Worm (Caenorhabditis elegans) whole organism, L4 larva: ENCODE results near the gene F54H12.4.
A peak's percentile ranks its signal among the peaks of the same experiment; 100 is the strongest.
"Not testable (repeated sequence)": the region's sequence is repeated elsewhere in the genome, so short reads cannot be mapped to it uniquely, and the experiment has no call there.

ENCODE experiments used
- F37D6.2 ChIP-seq: sonication (generic microtip); optimal IDR thresholded peaks from 2 replicates; lab custom pipeline; 2016; ENCODE audit warnings: mild to moderate bottlenecking, missing genetic modification characterization, missing compliant biosample characterization
- F44E2.7 ChIP-seq: fragments of 200-800 bp; sonication (Bioruptor generic); IDR thresholded peaks from 2 replicates; pipeline ENCODE4 v2.1.2; 2022; ENCODE audit warnings: missing genetic modification characterization, missing compliant biosample characterization
- T26A8.4 ChIP-seq: fragments of 200-800 bp; sonication (Bioruptor generic); IDR thresholded peaks from 2 replicates; pipeline ENCODE4 v1.3.6; 2022; ENCODE audit warnings: missing genetic modification characterization, missing compliant biosample characterization
- Y105C5A.15 ChIP-seq: fragments of 200-800 bp; sonication (Bioruptor generic); IDR thresholded peaks from 2 replicates; pipeline ENCODE4 v1.3.6; 2022; ENCODE audit warnings: missing genetic modification characterization, missing compliant biosample characterization
- Y48G9A.11 ChIP-seq: fragments of 200-800 bp; sonication (Bioruptor generic); IDR thresholded peaks from 2 replicates; pipeline ENCODE4 v1.3.6; 2022; ENCODE audit warnings: missing genetic modification reagents, missing genetic modification characterization, missing compliant biosample characterization
- ama-1 ChIP-seq: fragments of 150-350 bp; optimal IDR thresholded peaks from 2 replicates; lab custom pipeline; 2014; ENCODE audit warnings: inconsistent platforms, mixed read lengths
- arid-1 ChIP-seq: fragments of 200-800 bp; sonication (Bioruptor generic); conservative IDR thresholded peaks from 2 replicates; pipeline ENCODE4 v1.3.6; 2022; ENCODE audit warnings: missing genetic modification reagents, missing genetic modification characterization, missing compliant biosample characterization
- ceh-20 ChIP-seq: fragments of 200-800 bp; sonication (Bioruptor generic); IDR thresholded peaks from 2 replicates; pipeline ENCODE4 v1.3.6; 2022; ENCODE audit warnings: missing genetic modification reagents, missing genetic modification characterization, missing compliant biosample characterization
- ceh-44 ChIP-seq: fragments of 200-800 bp; sonication (Bioruptor generic); IDR thresholded peaks from 2 replicates; pipeline ENCODE4 v1.3.6; 2022; ENCODE audit warnings: missing genetic modification reagents, missing genetic modification characterization, missing compliant biosample characterization
- ctbp-1 ChIP-seq: fragments of 200-800 bp; sonication (Bioruptor generic); IDR thresholded peaks from 2 replicates; pipeline ENCODE4 v1.3.6; 2022; ENCODE audit warnings: missing genetic modification reagents, missing genetic modification characterization, missing compliant biosample characterization
- daf-12 ChIP-seq: fragments of 150-350 bp; optimal IDR thresholded peaks from 2 replicates; lab custom pipeline; 2014; ENCODE audit warnings: missing biosample characterization, missing genetic modification reagents, missing genetic modification characterization
- daf-16 ChIP-seq, 3 experiments: sonication (generic microtip); optimal IDR thresholded peaks; 2 replicates each; lab custom pipeline; 2016 to 2017; ENCODE audit warnings: missing genetic modification characterization in 3 of 3, missing genetic modification reagents in 3 of 3, mild to moderate bottlenecking in 2 of 3, missing compliant biosample characterization in 2 of 3, missing biosample characterization in 1 of 3, moderate library complexity in 1 of 3
- daf-19 ChIP-seq: fragments of 200-800 bp; sonication (Bioruptor generic); conservative IDR thresholded peaks from 2 replicates; pipeline ENCODE4 v1.3.6; 2022; ENCODE audit warnings: missing genetic modification characterization, missing compliant biosample characterization
- dmd-8 ChIP-seq: fragments of 200-800 bp; sonication (Bioruptor generic); IDR thresholded peaks from 2 replicates; pipeline ENCODE4 v1.3.6; 2022; ENCODE audit warnings: missing genetic modification characterization, missing compliant biosample characterization
- dpl-1 ChIP-seq: fragments of 150-350 bp; optimal IDR thresholded peaks from 2 replicates; lab custom pipeline; 2014; ENCODE audit warnings: missing biosample characterization, missing genetic modification reagents, missing genetic modification characterization
- dve-1 ChIP-seq: sonication (generic microtip); optimal IDR thresholded peaks from 2 replicates; lab custom pipeline; 2017; ENCODE audit warnings: antibody characterized with exemption, mild to moderate bottlenecking, missing genetic modification characterization, missing compliant biosample characterization; ENCODE audit not compliant: insufficient read depth
- egl-43 ChIP-seq: fragments of 200-800 bp; sonication (Bioruptor generic); IDR thresholded peaks from 2 replicates; pipeline ENCODE4 v1.3.6; 2022; ENCODE audit warnings: missing genetic modification reagents, missing genetic modification characterization, missing compliant biosample characterization
- hif-1 ChIP-seq, 2 experiments: sonication (generic microtip); optimal IDR thresholded peaks; 2 replicates each; lab custom pipeline; 2016 to 2017; ENCODE audit warnings: missing compliant biosample characterization in 2 of 2, missing genetic modification characterization in 2 of 2, missing genetic modification reagents in 2 of 2, missing genotype in 2 of 2, mild to moderate bottlenecking in 1 of 2
- hlh-11 ChIP-seq: fragments of 200-800 bp; sonication (Bioruptor generic); optimal IDR thresholded peaks from 2 replicates; lab custom pipeline; 2018; ENCODE audit warnings: mild to moderate bottlenecking, missing genetic modification characterization, missing compliant biosample characterization
- hlh-30 ChIP-seq: sonication (generic microtip); optimal IDR thresholded peaks from 2 replicates; lab custom pipeline; 2017; ENCODE audit warnings: antibody characterized with exemption, mild to moderate bottlenecking, missing genetic modification characterization, missing compliant biosample characterization; ENCODE audit not compliant: insufficient read depth
- hmg-1.1 ChIP-seq: fragments of 200-800 bp; sonication (Bioruptor generic); IDR thresholded peaks from 2 replicates; pipeline ENCODE4 v1.3.6; 2022; ENCODE audit warnings: missing genetic modification reagents, missing genetic modification characterization, missing compliant biosample characterization
- lim-7 ChIP-seq: fragments of 200-800 bp; sonication (Bioruptor generic); IDR thresholded peaks from 2 replicates; pipeline ENCODE4 v1.3.6; 2022; ENCODE audit warnings: missing genetic modification characterization, missing compliant biosample characterization
- lin-13 ChIP-seq: fragments of 150-350 bp; optimal IDR thresholded peaks from 2 replicates; lab custom pipeline; 2014; ENCODE audit warnings: missing biosample characterization, missing genetic modification reagents, missing genetic modification characterization
- lin-15B ChIP-seq: fragments of 150-350 bp; sonication (generic microtip); optimal IDR thresholded peaks from 3 replicates; lab custom pipeline; 2014; ENCODE audit warnings: missing biosample characterization, missing genetic modification characterization
- lsy-2 ChIP-seq, 2 experiments: fragments of 150-350 bp in 1 of 2; sonication (generic microtip) in 1 of 2; optimal IDR thresholded peaks; 2 replicates each; lab custom pipeline; 2014 to 2017; ENCODE audit warnings: missing biosample characterization in 2 of 2, missing genetic modification characterization in 2 of 2
- madf-5 ChIP-seq, 2 experiments: fragments of 200-800 bp; sonication (Bioruptor generic); IDR thresholded peaks; 2 replicates each; pipeline ENCODE4 v1.3.6; 2022; ENCODE audit warnings: missing compliant biosample characterization in 2 of 2, missing genetic modification characterization in 2 of 2
- mdl-1 ChIP-seq, 2 experiments: fragments of 150-350 bp in 1 of 2; sonication (generic microtip) in 1 of 2; optimal IDR thresholded peaks; 2 replicates each; lab custom pipeline; 2014 to 2017; ENCODE audit warnings: missing biosample characterization in 2 of 2, missing genetic modification characterization in 2 of 2
- mdt-29 ChIP-seq: fragments of 200-800 bp; sonication (Bioruptor generic); IDR thresholded peaks from 2 replicates; pipeline ENCODE4 v1.3.6; 2022; ENCODE audit warnings: missing genetic modification reagents, missing genetic modification characterization, missing compliant biosample characterization
- mes-2 ChIP-seq: sonication (generic microtip); optimal IDR thresholded peaks from 2 replicates; lab custom pipeline; 2016; ENCODE audit warnings: missing genotype, mild to moderate bottlenecking, missing genetic modification characterization, missing compliant biosample characterization; ENCODE audit not compliant: poor library complexity, severe bottlenecking
- mxl-2 ChIP-seq: fragments of 200-800 bp; sonication (Bioruptor generic); conservative IDR thresholded peaks from 2 replicates; pipeline ENCODE4 v1.3.6; 2022; ENCODE audit warnings: missing genetic modification reagents, missing genetic modification characterization, missing compliant biosample characterization
- nhr-237 ChIP-seq: sonication (generic microtip); optimal IDR thresholded peaks from 2 replicates; lab custom pipeline; 2017; ENCODE audit warnings: missing biosample characterization, missing genetic modification characterization
- nhr-41 ChIP-seq: fragments of 200-800 bp; sonication (Bioruptor generic); IDR thresholded peaks from 2 replicates; pipeline ENCODE4 v1.3.6; 2022; ENCODE audit warnings: missing genetic modification reagents, missing genetic modification characterization, missing compliant biosample characterization
- nhr-48 ChIP-seq: sonication (generic microtip); optimal IDR thresholded peaks from 2 replicates; lab custom pipeline; 2016; ENCODE audit warnings: mild to moderate bottlenecking, missing genetic modification characterization, missing compliant biosample characterization
- nhr-6 ChIP-seq: fragments of 150-350 bp; optimal IDR thresholded peaks from 2 replicates; lab custom pipeline; 2014; ENCODE audit warnings: missing biosample characterization, missing genetic modification characterization
- pha-4 ChIP-seq, 2 experiments: fragments of 150-350 bp in 1 of 2; fragments of 200-800 bp in 1 of 2; sonication (Bioruptor generic) in 1 of 2; IDR thresholded peaks in 1 of 2; optimal IDR thresholded peaks in 1 of 2; 2 replicates each; pipeline versions ENCODE4 v1.3.6 to Lab custom; 2014 to 2022; ENCODE audit warnings: missing genetic modification characterization in 2 of 2, missing genetic modification reagents in 2 of 2, missing biosample characterization in 1 of 2, missing compliant biosample characterization in 1 of 2
- saeg-2 ChIP-seq: fragments of 200-800 bp; sonication (Bioruptor generic); IDR thresholded peaks from 2 replicates; pipeline ENCODE4 v1.3.6; 2022; ENCODE audit warnings: missing genetic modification reagents, missing genetic modification characterization, missing compliant biosample characterization
- set-16 ChIP-seq: fragments of 200-800 bp; sonication (Bioruptor generic); IDR thresholded peaks from 2 replicates; pipeline ENCODE4 v1.3.6; 2022; ENCODE audit warnings: missing genetic modification reagents, missing genetic modification characterization, missing compliant biosample characterization
- skn-1 ChIP-seq: fragments of 150-350 bp; optimal IDR thresholded peaks from 2 replicates; lab custom pipeline; 2014; ENCODE audit warnings: missing biosample characterization, missing genetic modification characterization
- snpc-1.2 ChIP-seq: fragments of 200-800 bp; sonication (Bioruptor generic); IDR thresholded peaks from 2 replicates; pipeline ENCODE4 v1.3.6; 2022; ENCODE audit warnings: missing genetic modification reagents, missing genetic modification characterization, missing compliant biosample characterization
- tra-1 ChIP-seq: fragments of 200-800 bp; sonication (Bioruptor generic); IDR thresholded peaks from 2 replicates; pipeline ENCODE4 v1.3.6; 2022; ENCODE audit warnings: missing genetic modification reagents, missing genetic modification characterization, missing compliant biosample characterization
- vab-7 ChIP-seq: fragments of 200-800 bp; sonication (Bioruptor generic); IDR thresholded peaks from 2 replicates; pipeline ENCODE4 v1.3.6; 2022; ENCODE audit warnings: missing genetic modification reagents, missing genetic modification characterization, missing compliant biosample characterization
- zip-2 ChIP-seq: fragments of 150-350 bp; optimal IDR thresholded peaks from 2 replicates; lab custom pipeline; 2014; ENCODE audit warnings: missing biosample characterization, missing genetic modification characterization

The F54H12.4 gene

ce11 chrIII:7958085-7958484 lies 4.5 kb downstream of the F54H12.4 start, which contains the start of gene C29E4.11:
C29E4.11 (minus strand) TSS chrIII:7958114.
- no peak for TF ChIP-seq nhr-6 (tag; lab: Kevin White, UChicago)
- no peak for TF ChIP-seq pha-4 (GFP tag; IDR thresholded peaks at IDR 0.05; lab: Robert Waterston, UW)
- no peak for TF ChIP-seq pha-4 (tag; optimal IDR thresholded peaks at IDR 0.05; lab: Kevin White, UChicago)
- TF ChIP-seq daf-16 (GFP tag; optimal IDR thresholded peaks at IDR 0.05; lab: Kevin White, UChicago) = no peak
- TF ChIP-seq daf-16 (tag; optimal IDR thresholded peaks at IDR 0.05; lab: Kevin White, UChicago) = no peak
- no peak for TF ChIP-seq lim-7 (GFP tag; lab: Robert Waterston, UW)
- TF ChIP-seq dpl-1 (GFP tag; lab: Kevin White, UChicago) = no peak
- TF ChIP-seq ceh-44 (GFP tag; lab: Robert Waterston, UW) = no peak
- TF ChIP-seq ceh-20 (GFP tag; lab: Robert Waterston, UW) = no peak
- no peak for TF ChIP-seq skn-1 (tag; lab: Kevin White, UChicago)
- TF ChIP-seq mes-2 (tag; lab: Kevin White, UChicago) = no peak
- no peak for TF ChIP-seq tra-1 (GFP tag; lab: Robert Waterston, UW)
- TF ChIP-seq hif-1 (tag; optimal IDR thresholded peaks at IDR 0.05; lab: Kevin White, UChicago) = no peak
- no peak for TF ChIP-seq hlh-11 (tag; lab: Kevin White, UChicago)
- TF ChIP-seq hlh-30 (tag; lab: Kevin White, UChicago) = peak; percentile 5
- peak in 1 of 2 experiments; percentile 41 for TF ChIP-seq lsy-2 (tag; optimal IDR thresholded peaks at IDR 0.05; lab: Kevin White, UChicago)
- peak; percentile 15 for TF ChIP-seq dve-1 (tag; lab: Kevin White, UChicago)
- no peak for TF ChIP-seq zip-2 (tag; lab: Kevin White, UChicago)
- no peak for TF ChIP-seq nhr-48 (tag; lab: Kevin White, UChicago)

ce11 chrIII:7956965-7957364 lies 5.6 kb downstream of the F54H12.4 start, which contains the start of gene C29E4.9:
C29E4.9 (minus strand) TSS chrIII:7957065.
- TF ChIP-seq madf-5 (GFP tag; IDR thresholded peaks at IDR 0.05; lab: Robert Waterston, UW) = no peak
- TF ChIP-seq F37D6.2 (tag; lab: Kevin White, UChicago) = no peak
- no peak for TF ChIP-seq snpc-1.2 (GFP tag; lab: Robert Waterston, UW)
- TF ChIP-seq ama-1 (lab: Kevin White, UChicago) = no peak
- TF ChIP-seq hif-1 (tag; optimal IDR thresholded peaks at IDR 0.05; lab: Kevin White, UChicago) = no peak
- no peak for TF ChIP-seq dmd-8
- no peak for TF ChIP-seq daf-19 (GFP tag; lab: Robert Waterston, UW)
- TF ChIP-seq zip-2 (tag; lab: Kevin White, UChicago) = no peak
- no peak for TF ChIP-seq mxl-2 (GFP tag; lab: Robert Waterston, UW)
- TF ChIP-seq daf-12 (tag; lab: Kevin White, UChicago) = no peak
- TF ChIP-seq lin-15B (tag; lab: Kevin White, UChicago) = no peak
- no peak for TF ChIP-seq set-16 (GFP tag; lab: Robert Waterston, UW)
- TF ChIP-seq tra-1 (GFP tag; lab: Robert Waterston, UW) = no peak
- no peak for TF ChIP-seq nhr-237 (tag; lab: Kevin White, UChicago)
- no peak for TF ChIP-seq hmg-1.1 (GFP tag; lab: Robert Waterston, UW)
- no peak for TF ChIP-seq mdl-1 (tag; optimal IDR thresholded peaks at IDR 0.05; lab: Kevin White, UChicago)
- no peak for TF ChIP-seq lin-13 (GFP tag; lab: Kevin White, UChicago)

- TF ChIP-seq Y48G9A.11 (GFP tag; lab: Robert Waterston, UW) = peak; percentile 78
- peak; percentile 79 for TF ChIP-seq lim-7 (GFP tag; lab: Robert Waterston, UW)
- TF ChIP-seq snpc-1.2 (GFP tag; lab: Robert Waterston, UW) = peak; percentile 71
- TF ChIP-seq Y105C5A.15 (GFP tag; lab: Robert Waterston, UW) = 0 out of 2 replicates have a peak, but pooled peaks have one; percentile 66
- TF ChIP-seq F44E2.7 = peak; percentile 70; the same call in 1 of the 2 replicates
- peak; percentile 71; the same call in 1 of the 2 replicates for TF ChIP-seq arid-1 (GFP tag; lab: Robert Waterston, UW)
- TF ChIP-seq vab-7 (GFP tag; lab: Robert Waterston, UW) = peak; percentile 69
- TF ChIP-seq ceh-20 (GFP tag; lab: Robert Waterston, UW) = 0 out of 2 replicates have a peak, but pooled peaks have one; percentile 19
- 0 out of 2 replicates have a peak, but pooled peaks have one; percentile 55 for TF ChIP-seq saeg-2 (GFP tag; lab: Robert Waterston, UW)
- peak; percentile 51; the same call in 1 of the 2 replicates for TF ChIP-seq mdt-29
- TF ChIP-seq ctbp-1 (GFP tag; lab: Robert Waterston, UW) = peak; percentile 50; the same call in 1 of the 2 replicates
- 0 out of 2 replicates have a peak, but pooled peaks have one; percentile 43 for TF ChIP-seq mxl-2 (GFP tag; lab: Robert Waterston, UW)
- TF ChIP-seq nhr-41 = peak; percentile 68; the same call in 1 of the 2 replicates
- TF ChIP-seq madf-5 (GFP tag; IDR thresholded peaks at IDR 0.05; lab: Robert Waterston, UW) = peak in 1 of 2 experiments; percentile 68; a peak in 2 of 4 replicates
- peak; percentile 64; the same call in 1 of the 2 replicates for TF ChIP-seq pha-4 (GFP tag; IDR thresholded peaks at IDR 0.05; lab: Robert Waterston, UW)
- TF ChIP-seq pha-4 (tag; optimal IDR thresholded peaks at IDR 0.05; lab: Kevin White, UChicago) = not testable (repeated sequence)
- 0 out of 2 replicates have a peak, but pooled peaks have one; percentile 27 for TF ChIP-seq T26A8.4
- TF ChIP-seq egl-43 (GFP tag; lab: Robert Waterston, UW) = peak; percentile 77
- peak; percentile 87 for TF ChIP-seq dmd-8
Measured at ce11 chrIII:7953688-7954313, 8.7 kb downstream of the F54H12.4 start.
